Worm (Caenorhabditis elegans): ENCODE data around the gene cts-1.

DNA sequence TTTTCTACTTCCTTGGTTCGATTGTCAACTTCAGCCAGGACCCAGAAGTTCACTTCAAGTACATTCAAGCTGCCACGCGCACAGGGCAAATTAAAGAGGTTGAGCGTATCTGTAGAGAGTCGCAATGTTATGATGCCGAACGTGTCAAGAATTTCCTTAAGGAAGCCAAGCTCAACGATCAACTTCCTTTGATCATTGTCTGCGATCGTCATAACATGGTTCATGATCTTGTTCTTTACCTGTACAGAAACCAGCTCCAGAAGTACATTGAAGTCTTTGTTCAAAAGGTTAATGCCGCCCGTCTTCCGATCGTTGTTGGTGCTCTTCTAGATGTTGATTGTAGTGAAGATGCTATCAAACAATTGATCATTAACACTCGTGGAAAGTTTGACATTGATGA is 10.1 kb downstream of the cts-1 start:
- TF ChIP-seq aly-2 (tag; optimal IDR thresholded peaks at IDR 0.05), result no peak
- no peak for TF ChIP-seq egl-13 (tag; optimal IDR thresholded peaks at IDR 0.05)

All from whole organism, L1 larva.